Fruit fly (Drosophila melanogaster) whole organism, embryonic: Measurements from ENCODE around the gene CG32354.

Experiments used
- Asciz ChIP-seq: fragments of 200-800 bp; sonication (Bioruptor generic); optimal IDR thresholded peaks from 2 replicates; lab custom pipeline; 2017; ENCODE audit warnings: missing biosample characterization, mild to moderate bottlenecking, missing genetic modification characterization, missing genetic modification reagents
- C15 ChIP-seq: fragments of 200-800 bp; sonication (Bioruptor generic); IDR thresholded peaks from 3 replicates; pipeline ENCODE4 v1.3.6; 2022; ENCODE audit warnings: missing biosample characterization, missing genetic modification characterization
- CG11504 ChIP-seq: fragments of 200-800 bp; sonication (Bioruptor generic); optimal IDR thresholded peaks from 3 replicates; lab custom pipeline; 2019; ENCODE audit warnings: missing biosample characterization, mild to moderate bottlenecking, missing genetic modification characterization, moderate library complexity
- CG11560 ChIP-seq: fragments of 200-800 bp; sonication (Bioruptor generic); IDR thresholded peaks from 3 replicates; pipeline ENCODE4 v1.3.6; 2022; ENCODE audit warnings: missing biosample characterization, missing genetic modification characterization
- CG12299 ChIP-seq: fragments of 200-800 bp; sonication (Bioruptor generic); optimal IDR thresholded peaks from 2 replicates; lab custom pipeline; 2018; ENCODE audit warnings: missing biosample characterization, mild to moderate bottlenecking, missing genetic modification characterization
- CG1233 ChIP-seq: fragments of 200-800 bp; sonication (Bioruptor generic); optimal IDR thresholded peaks from 4 replicates; lab custom pipeline; 2018; ENCODE audit warnings: missing biosample characterization, mild to moderate bottlenecking, missing genetic modification characterization
- CG13296 ChIP-seq: fragments of 200-800 bp; sonication (Bioruptor generic); optimal IDR thresholded peaks from 3 replicates; lab custom pipeline; 2018; ENCODE audit warnings: missing biosample characterization, mild to moderate bottlenecking, missing genetic modification characterization
- CG13624 ChIP-seq: fragments of 200-800 bp; sonication (Bioruptor generic); optimal IDR thresholded peaks from 2 replicates; lab custom pipeline; 2016; ENCODE audit warnings: missing biosample characterization, missing genetic modification characterization
- CG16779 ChIP-seq: fragments of 200-800 bp; sonication (Bioruptor generic); IDR thresholded peaks from 2 replicates; pipeline ENCODE4 v1.3.6; 2022; ENCODE audit warnings: missing biosample characterization, missing genetic modification characterization
- CG18619 ChIP-seq: fragments of 200-800 bp; sonication (Bioruptor generic); optimal IDR thresholded peaks from 3 replicates; lab custom pipeline; 2017; ENCODE audit warnings: missing biosample characterization, mild to moderate bottlenecking, missing genetic modification characterization
- CG31388 ChIP-seq: fragments of 200-800 bp; sonication (Bioruptor generic); optimal IDR thresholded peaks from 2 replicates; lab custom pipeline; 2016; ENCODE audit warnings: missing biosample characterization, missing genetic modification characterization
- CG33213 ChIP-seq: fragments of 200-800 bp; sonication (Bioruptor generic); optimal IDR thresholded peaks from 3 replicates; lab custom pipeline; 2016; ENCODE audit warnings: missing biosample characterization, missing genetic modification characterization
- CG4282 ChIP-seq: fragments of 200-800 bp; sonication (Bioruptor generic); optimal IDR thresholded peaks from 2 replicates; lab custom pipeline; 2016; ENCODE audit warnings: missing biosample characterization, missing genetic modification characterization
- CG4730 ChIP-seq: fragments of 200-800 bp; sonication (Bioruptor generic); IDR thresholded peaks from 2 replicates; pipeline ENCODE4 v1.3.6; 2022; ENCODE audit warnings: missing biosample characterization, missing genetic modification characterization
- CG4820 ChIP-seq: fragments of 200-800 bp; sonication (Bioruptor generic); optimal IDR thresholded peaks from 3 replicates; lab custom pipeline; 2016; ENCODE audit warnings: missing biosample characterization, missing genetic modification characterization
- CG7745 ChIP-seq: fragments of 200-800 bp; sonication (Bioruptor generic); optimal IDR thresholded peaks from 2 replicates; lab custom pipeline; 2018; ENCODE audit warnings: missing biosample characterization, mild to moderate bottlenecking, missing genetic modification characterization, moderate library complexity
- CG8765 ChIP-seq: fragments of 200-800 bp; sonication (Bioruptor generic); IDR thresholded peaks from 2 replicates; pipeline ENCODE4 v1.3.6; 2022; ENCODE audit warnings: missing biosample characterization, missing genetic modification characterization
- CG9797 ChIP-seq: fragments of 200-800 bp; sonication (Bioruptor generic); optimal IDR thresholded peaks from 3 replicates; lab custom pipeline; 2018; ENCODE audit warnings: missing biosample characterization, mild to moderate bottlenecking, missing genetic modification characterization
- CHES-1-like ChIP-seq: fragments of 200-800 bp; sonication (Bioruptor generic); optimal IDR thresholded peaks from 2 replicates; lab custom pipeline; 2016; ENCODE audit warnings: missing biosample characterization, missing genetic modification characterization
- Dll ChIP-seq: fragments of 200-800 bp; sonication (Bioruptor generic); IDR thresholded peaks from 4 replicates; pipeline ENCODE4 v1.3.6; 2022; ENCODE audit warnings: missing biosample characterization, missing genetic modification characterization; ENCODE audit not compliant: partially characterized antibody
- Doc2 ChIP-seq: fragments of 200-800 bp; sonication (Bioruptor generic); IDR thresholded peaks from 2 replicates; pipeline ENCODE4 v1.3.6; 2022; ENCODE audit warnings: missing biosample characterization, missing genetic modification characterization
- Ets97D ChIP-seq: fragments of 200-800 bp; sonication (Bioruptor generic); optimal IDR thresholded peaks from 3 replicates; lab custom pipeline; 2016; ENCODE audit warnings: missing biosample characterization, missing genetic modification characterization
- Hr39 ChIP-seq: fragments of >200 bp; optimal IDR thresholded peaks from 2 replicates; lab custom pipeline; 2017
- Lpt ChIP-seq: fragments of >200 bp; optimal IDR thresholded peaks from 2 replicates; lab custom pipeline; 2018; ENCODE audit warnings: missing biosample characterization, missing genetic modification characterization
- NC2α ChIP-seq: fragments of 200-800 bp; sonication (Bioruptor generic); optimal IDR thresholded peaks from 2 replicates; lab custom pipeline; 2016; ENCODE audit warnings: missing biosample characterization, missing genetic modification characterization
- Neu2 ChIP-seq: fragments of 200-800 bp; sonication (Bioruptor generic); optimal IDR thresholded peaks from 3 replicates; lab custom pipeline; 2016; ENCODE audit warnings: missing biosample characterization, missing genetic modification characterization, borderline replicate concordance
- Usf ChIP-seq: fragments of 200-800 bp; sonication (Bioruptor generic); optimal IDR thresholded peaks from 2 replicates; lab custom pipeline; 2017; ENCODE audit warnings: missing genotype, missing biosample characterization, missing genetic modification characterization
- Xrp1 ChIP-seq: fragments of 200-800 bp; sonication (Bioruptor generic); IDR thresholded peaks from 2 replicates; pipeline ENCODE4 v1.3.6; 2022; ENCODE audit warnings: missing biosample characterization, missing genetic modification characterization
- cg ChIP-seq: fragments of 200-800 bp; sonication (Bioruptor generic); optimal IDR thresholded peaks from 3 replicates; lab custom pipeline; 2019; ENCODE audit warnings: missing biosample characterization, mild to moderate bottlenecking, missing genetic modification characterization, moderate library complexity
- corto ChIP-seq: fragments of 200-800 bp; sonication (Bioruptor generic); optimal IDR thresholded peaks from 2 replicates; lab custom pipeline; 2016; ENCODE audit warnings: missing biosample characterization, mild to moderate bottlenecking, missing genetic modification characterization, moderate library complexity
- crol ChIP-seq: fragments of 200-800 bp; sonication (Bioruptor generic); IDR thresholded peaks from 2 replicates; pipeline ENCODE4 v1.3.6; 2022; ENCODE audit warnings: missing biosample characterization, missing genetic modification characterization
- dan ChIP-seq: fragments of 200-800 bp; sonication (Bioruptor generic); IDR thresholded peaks from 2 replicates; pipeline ENCODE4 v1.3.6; 2022; ENCODE audit warnings: missing biosample characterization, missing genetic modification characterization
- dmrt11E ChIP-seq: fragments of 200-800 bp; sonication (Bioruptor generic); optimal IDR thresholded peaks from 3 replicates; lab custom pipeline; 2018; ENCODE audit warnings: missing biosample characterization, mild to moderate bottlenecking, missing genetic modification characterization, moderate library complexity
- dysf ChIP-seq: fragments of 200-800 bp; sonication (Bioruptor generic); IDR thresholded peaks from 3 replicates; pipeline ENCODE4 v1.3.6; 2022; ENCODE audit warnings: missing biosample characterization, missing genetic modification characterization
- fd64A ChIP-seq: fragments of 200-800 bp; sonication (Bioruptor generic); optimal IDR thresholded peaks from 3 replicates; lab custom pipeline; 2018; ENCODE audit warnings: missing biosample characterization, mild to moderate bottlenecking, missing genetic modification characterization
- fd96Cb ChIP-seq: fragments of 200-800 bp; sonication (Bioruptor generic); optimal IDR thresholded peaks from 2 replicates; lab custom pipeline; 2018; ENCODE audit warnings: missing biosample characterization, mild to moderate bottlenecking, missing genetic modification characterization, moderate library complexity
- gcm2 ChIP-seq: fragments of 200-800 bp; sonication (Bioruptor generic); optimal IDR thresholded peaks from 2 replicates; lab custom pipeline; 2016; ENCODE audit warnings: missing biosample characterization, missing genetic modification characterization
- jing ChIP-seq: fragments of 200-800 bp; sonication (Bioruptor generic); optimal IDR thresholded peaks from 2 replicates; lab custom pipeline; 2018; ENCODE audit warnings: missing biosample characterization, mild to moderate bottlenecking, missing genetic modification characterization
- mirr ChIP-seq: fragments of 200-800 bp; sonication (Bioruptor generic); optimal IDR thresholded peaks from 3 replicates; lab custom pipeline; 2018; ENCODE audit warnings: missing biosample characterization, mild to moderate bottlenecking, missing genetic modification characterization
- repo ChIP-seq: fragments of 200-800 bp; sonication (Bioruptor generic); optimal IDR thresholded peaks from 2 replicates; lab custom pipeline; 2016; ENCODE audit warnings: missing biosample characterization, missing genetic modification characterization
- ro ChIP-seq: fragments of 200-800 bp; sonication (Bioruptor generic); IDR thresholded peaks from 2 replicates; pipeline ENCODE4 v1.3.6; 2022; ENCODE audit warnings: missing biosample characterization, missing genetic modification characterization
- row ChIP-seq: fragments of 200-800 bp; sonication (Bioruptor generic); IDR thresholded peaks from 3 replicates; pipeline ENCODE4 v1.3.6; 2022; ENCODE audit warnings: missing biosample characterization, missing genetic modification characterization
- tgo ChIP-seq: fragments of 200-800 bp; sonication (Bioruptor generic); IDR thresholded peaks from 3 replicates; pipeline ENCODE4 v1.3.6; 2022; ENCODE audit warnings: missing biosample characterization, missing genetic modification characterization
- tin ChIP-seq: fragments of 200-800 bp; sonication (Bioruptor generic); optimal IDR thresholded peaks from 3 replicates; lab custom pipeline; 2016; ENCODE audit warnings: missing biosample characterization, missing genetic modification characterization
- ttk ChIP-seq: fragments of 200-800 bp; sonication (Bioruptor generic); IDR thresholded peaks from 2 replicates; pipeline ENCODE4 v2.1.2; 2022; ENCODE audit warnings: missing biosample characterization, missing genetic modification characterization
- tx ChIP-seq: fragments of 200-800 bp; sonication (Bioruptor generic); optimal IDR thresholded peaks from 2 replicates; lab custom pipeline; 2016; ENCODE audit warnings: missing biosample characterization, missing genetic modification characterization
- unpg ChIP-seq: fragments of 200-800 bp; sonication (Bioruptor generic); optimal IDR thresholded peaks from 3 replicates; lab custom pipeline; 2018; ENCODE audit warnings: missing biosample characterization, mild to moderate bottlenecking, missing genetic modification characterization, moderate library complexity
- usp ChIP-seq: fragments of >200 bp; optimal IDR thresholded peaks from 2 replicates; lab custom pipeline; 2017; ENCODE audit warnings: missing biosample characterization, missing genetic modification characterization
- wek ChIP-seq: fragments of 200-800 bp; sonication (Bioruptor generic); optimal IDR thresholded peaks from 3 replicates; lab custom pipeline; 2018; ENCODE audit warnings: missing biosample characterization, mild to moderate bottlenecking, missing genetic modification characterization, moderate library complexity
- wor ChIP-seq: fragments of 200-800 bp; sonication (Bioruptor generic); IDR thresholded peaks from 2 replicates; pipeline ENCODE4 v1.3.6; 2022; ENCODE audit warnings: missing biosample characterization, missing genetic modification characterization
- zen2 ChIP-seq: fragments of 200-800 bp; sonication (Bioruptor generic); IDR thresholded peaks from 3 replicates; pipeline ENCODE4 v1.3.6; 2022; ENCODE audit warnings: missing biosample characterization, missing genetic modification characterization; ENCODE audit not compliant: partially characterized antibody

CG32354 gene

DNA sequence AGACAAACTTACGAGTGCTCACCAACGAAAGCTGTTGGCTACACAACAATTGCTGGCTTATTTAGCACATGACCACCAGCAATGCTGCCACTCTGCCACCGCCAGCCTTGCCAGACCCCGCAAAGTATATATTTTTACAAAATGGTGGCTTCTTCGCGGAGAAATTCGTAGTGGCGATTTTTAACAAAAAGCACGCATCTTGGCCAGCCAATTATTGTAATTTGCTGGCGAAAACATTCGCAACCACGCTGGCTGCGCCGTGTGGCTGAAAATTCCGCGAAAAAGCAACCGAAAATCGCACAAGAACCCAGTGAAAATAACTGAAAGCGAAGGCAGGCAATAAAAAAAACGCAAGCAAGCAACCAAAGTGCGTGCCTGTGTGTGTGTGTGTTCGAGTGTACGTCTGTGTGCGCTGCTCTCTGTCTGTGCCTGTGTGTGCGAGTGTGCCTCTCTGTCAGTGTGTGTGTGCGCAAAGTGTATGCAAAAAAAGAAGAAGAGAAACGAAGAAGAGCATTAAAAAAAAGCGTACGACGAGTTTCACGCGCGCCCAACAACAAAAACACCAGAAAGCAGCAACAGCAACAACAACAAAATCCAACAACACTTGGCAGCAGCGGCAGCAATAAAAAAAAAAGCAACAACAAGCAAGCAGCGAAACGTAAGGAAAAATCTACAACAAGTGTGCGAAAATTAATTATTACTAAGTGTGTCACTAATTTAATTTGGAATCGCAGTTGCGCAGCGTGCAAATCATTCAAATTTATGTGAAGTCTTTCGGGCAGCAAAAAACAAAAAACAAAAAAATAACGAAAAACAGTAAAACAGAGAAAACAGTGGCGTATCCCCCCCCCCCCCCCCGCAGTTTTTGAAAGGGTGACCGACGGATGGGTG lies 28.0 kb upstream of the CG32354 start, which contains the start of gene Gug (continued):
- no peak for TF ChIP-seq Lpt (GFP tag; lab: Kevin White, UChicago)
- TF ChIP-seq gcm2 (GFP tag; lab: Kevin White, UChicago): no peak
- no peak for TF ChIP-seq NC2α
- no peak for TF ChIP-seq tin
- TF ChIP-seq CG11560: peak; percentile 16; the same call in 1 of the 3 replicates
- TF ChIP-seq C15: no peak
- 0 out of 2 replicates have a peak, but pooled peaks have one; percentile 6 for TF ChIP-seq crol (GFP tag; lab: Robert Waterston, UW)
- TF ChIP-seq usp (GFP tag; lab: Kevin White, UChicago): no peak
- TF ChIP-seq CG4820 (GFP tag; lab: Kevin White, UChicago): no peak
- TF ChIP-seq CHES-1-like (GFP tag; lab: Kevin White, UChicago): no peak
- TF ChIP-seq wor: no peak
- no peak for TF ChIP-seq Asciz (GFP tag; lab: Kevin White, UChicago)
- peak; percentile 41; the same call in 2 of the 3 replicates for TF ChIP-seq row
- TF ChIP-seq wek (GFP tag; lab: Kevin White, UChicago): no peak
- TF ChIP-seq Usf (GFP tag; lab: Kevin White, UChicago): no peak
- no peak for TF ChIP-seq Xrp1 (GFP tag; lab: Robert Waterston, UW)
- TF ChIP-seq ro (GFP tag; lab: Robert Waterston, UW): no peak
- peak; percentile 78 for TF ChIP-seq Ets97D (GFP tag; lab: Kevin White, UChicago)
- no peak for TF ChIP-seq mirr (GFP tag; lab: Kevin White, UChicago)
- no peak for TF ChIP-seq unpg (GFP tag; lab: Kevin White, UChicago)
- peak; percentile 99 for TF ChIP-seq cg (GFP tag; lab: Kevin White, UChicago)
- peak; percentile 84 for TF ChIP-seq CG9797 (GFP tag; lab: Kevin White, UChicago)
- peak; percentile 35 for TF ChIP-seq CG11504
- TF ChIP-seq Doc2 (GFP tag; lab: Robert Waterston, UW): no peak
- no peak for TF ChIP-seq CG18619 (GFP tag; lab: Kevin White, UChicago)
- TF ChIP-seq Dll (GFP tag; lab: Robert Waterston, UW): no peak
- TF ChIP-seq CG12299: peak; percentile 51
- no peak for TF ChIP-seq fd96Cb (tag; lab: Kevin White, UChicago)
- no peak for TF ChIP-seq CG4730 (GFP tag; lab: Robert Waterston, UW)
- TF ChIP-seq dmrt11E (tag; lab: Kevin White, UChicago): no peak
- TF ChIP-seq Hr39 (lab: Kevin White, UChicago): no peak
- no peak for TF ChIP-seq CG4282 (GFP tag; lab: Kevin White, UChicago)
- TF ChIP-seq CG16779 (GFP tag; lab: Robert Waterston, UW): no peak
- no peak for TF ChIP-seq ttk
- no peak for TF ChIP-seq dan (GFP tag; lab: Robert Waterston, UW)
- TF ChIP-seq CG13296 (GFP tag; lab: Kevin White, UChicago): no peak
- no peak for TF ChIP-seq zen2 (GFP tag; lab: Robert Waterston, UW)
- no peak for TF ChIP-seq fd64A (GFP tag; lab: Kevin White, UChicago)
- no peak for TF ChIP-seq CG1233 (GFP tag; lab: Kevin White, UChicago)
- no peak for TF ChIP-seq CG31388 (GFP tag; lab: Kevin White, UChicago)
- peak; percentile 10 for TF ChIP-seq CG13624 (GFP tag; lab: Kevin White, UChicago)
- TF ChIP-seq repo: peak; percentile 20
- TF ChIP-seq jing (GFP tag; lab: Kevin White, UChicago): no peak
- peak; percentile 32 for TF ChIP-seq CG33213
- no peak for TF ChIP-seq CG7745
- no peak for TF ChIP-seq tx
- no peak; the same call in 2 of the 3 replicates for TF ChIP-seq dysf (GFP tag; lab: Robert Waterston, UW)
- no peak for TF ChIP-seq tgo
- no peak for TF ChIP-seq corto (GFP tag; lab: Kevin White, UChicago)
- no peak for TF ChIP-seq CG8765 (GFP tag; lab: Robert Waterston, UW)
- no peak for TF ChIP-seq Neu2 (GFP tag; lab: Kevin White, UChicago)
